Worm (Caenorhabditis elegans): ENCODE measurements around the gene Y42G9A.1.

ce11 chrIII:6202440-6202839 lies 52.7 kb downstream of the Y42G9A.1 start:
- no peak for TF ChIP-seq ref-1 (GFP tag; conservative IDR thresholded peaks at IDR 0.05)
- TF ChIP-seq cog-1 (tag; optimal IDR thresholded peaks at IDR 0.05), result no peak
- TF ChIP-seq ztf-23 (GFP tag; IDR thresholded peaks at IDR 0.05), result no peak
- no peak for TF ChIP-seq flt-1 (GFP tag; IDR thresholded peaks at IDR 0.05)
- no peak for TF ChIP-seq T22C8.4 (GFP tag; IDR thresholded peaks at IDR 0.05)
- no peak for TF ChIP-seq ztf-29 (GFP tag; IDR thresholded peaks at IDR 0.05)
- TF ChIP-seq klf-2 (GFP tag; conservative IDR thresholded peaks at IDR 0.05), result no peak
- no peak for TF ChIP-seq med-1 (GFP tag; optimal IDR thresholded peaks at IDR 0.05; ENCODE audit: insufficient read depth)
- TF ChIP-seq tab-1 (GFP tag; IDR thresholded peaks at IDR 0.05), result no peak
